Fruit fly (Drosophila melanogaster) whole organism, embryonic: Measurements from ENCODE around the gene His3.3A.

ENCODE experiments used
- Atf-2 ChIP-seq: fragments of 200-800 bp; sonication (Bioruptor generic); optimal IDR thresholded peaks from 2 replicates; lab custom pipeline; 2016; ENCODE audit warnings: missing biosample characterization, missing genetic modification characterization
- CG10654 ChIP-seq: fragments of 200-800 bp; sonication (Bioruptor generic); optimal IDR thresholded peaks from 2 replicates; lab custom pipeline; 2016; ENCODE audit warnings: missing biosample characterization, missing genetic modification characterization
- CG12236 ChIP-seq: fragments of 200-800 bp; sonication (Bioruptor generic); optimal IDR thresholded peaks from 2 replicates; lab custom pipeline; 2016; ENCODE audit warnings: missing biosample characterization, missing genetic modification characterization
- CG12659 ChIP-seq: fragments of 200-800 bp; sonication (Bioruptor generic); optimal IDR thresholded peaks from 3 replicates; lab custom pipeline; 2017; ENCODE audit warnings: mild to moderate bottlenecking, missing biosample characterization, missing genetic modification reagents, missing genetic modification characterization
- CG13894 ChIP-seq: fragments of 200-800 bp; sonication (Bioruptor generic); optimal IDR thresholded peaks from 3 replicates; lab custom pipeline; 2018; ENCODE audit warnings: missing biosample characterization, mild to moderate bottlenecking, missing genetic modification characterization, moderate library complexity
- CG14710 ChIP-seq: fragments of 200-800 bp; sonication (Bioruptor generic); optimal IDR thresholded peaks from 3 replicates; lab custom pipeline; 2019; ENCODE audit warnings: missing biosample characterization, mild to moderate bottlenecking, missing genetic modification characterization, moderate library complexity
- CG2120 ChIP-seq: fragments of 200-800 bp; sonication (Bioruptor generic); optimal IDR thresholded peaks from 3 replicates; lab custom pipeline; 2016; ENCODE audit warnings: missing biosample characterization, missing genetic modification characterization
- CG2202 ChIP-seq: fragments of 200-800 bp; sonication (Bioruptor generic); optimal IDR thresholded peaks from 2 replicates; lab custom pipeline; 2018; ENCODE audit warnings: missing biosample characterization, mild to moderate bottlenecking, missing genetic modification characterization
- CG32532 ChIP-seq: fragments of 200-800 bp; sonication (Bioruptor generic); IDR thresholded peaks from 2 replicates; pipeline ENCODE4 v1.3.6; 2022; ENCODE audit warnings: missing biosample characterization, missing genetic modification characterization
- CG33213 ChIP-seq: fragments of 200-800 bp; sonication (Bioruptor generic); optimal IDR thresholded peaks from 3 replicates; lab custom pipeline; 2016; ENCODE audit warnings: missing biosample characterization, missing genetic modification characterization
- CG4424 ChIP-seq: fragments of 200-800 bp; sonication (Bioruptor generic); optimal IDR thresholded peaks from 3 replicates; lab custom pipeline; 2016; ENCODE audit warnings: missing biosample characterization, missing genetic modification characterization
- CG4617 ChIP-seq: fragments of 200-800 bp; sonication (Bioruptor generic); optimal IDR thresholded peaks from 3 replicates; lab custom pipeline; 2016; ENCODE audit warnings: missing biosample characterization, missing genetic modification characterization, borderline replicate concordance
- CG6175 ChIP-seq: fragments of 200-800 bp; sonication (Bioruptor generic); IDR thresholded peaks from 3 replicates; pipeline ENCODE4 v1.3.6; 2022; ENCODE audit warnings: missing biosample characterization, missing genetic modification characterization
- CG7786 ChIP-seq: fragments of 200-800 bp; sonication (Bioruptor generic); optimal IDR thresholded peaks from 2 replicates; lab custom pipeline; 2016; ENCODE audit warnings: missing biosample characterization, missing genetic modification characterization
- CG7928 ChIP-seq: fragments of 200-800 bp; sonication (Bioruptor generic); optimal IDR thresholded peaks from 2 replicates; lab custom pipeline; 2017; ENCODE audit warnings: missing biosample characterization, mild to moderate bottlenecking, missing genetic modification characterization
- CG9215 ChIP-seq: fragments of 200-800 bp; sonication (Bioruptor generic); IDR thresholded peaks from 2 replicates; pipeline ENCODE4 v1.3.6; 2022; ENCODE audit warnings: missing biosample characterization, missing genetic modification characterization
- CG9437 ChIP-seq: fragments of 200-800 bp; sonication (Bioruptor generic); optimal IDR thresholded peaks from 2 replicates; lab custom pipeline; 2018; ENCODE audit warnings: missing biosample characterization, mild to moderate bottlenecking, missing genetic modification characterization
- CkIIα-i1 ChIP-seq: fragments of 200-800 bp; sonication (Bioruptor generic); IDR thresholded peaks from 2 replicates; pipeline ENCODE4 v1.3.6; 2022; ENCODE audit warnings: missing biosample characterization, missing genetic modification characterization
- CrebB ChIP-seq: fragments of 200-800 bp; sonication (Bioruptor generic); optimal IDR thresholded peaks from 3 replicates; lab custom pipeline; 2018; ENCODE audit warnings: missing biosample characterization, mild to moderate bottlenecking, missing genetic modification characterization
- Dll ChIP-seq: fragments of 200-800 bp; sonication (Bioruptor generic); IDR thresholded peaks from 4 replicates; pipeline ENCODE4 v1.3.6; 2022; ENCODE audit warnings: missing biosample characterization, missing genetic modification characterization; ENCODE audit not compliant: partially characterized antibody
- Doc3 ChIP-seq: fragments of 200-800 bp; sonication (Bioruptor generic); IDR thresholded peaks from 3 replicates; pipeline ENCODE4 v1.3.6; 2022; ENCODE audit warnings: missing biosample characterization, missing genetic modification characterization; ENCODE audit not compliant: partially characterized antibody
- Ets65A ChIP-seq: fragments of 200-800 bp; sonication (Bioruptor generic); peaks from one replicate; lab custom pipeline; 2016; ENCODE audit warnings: missing biosample characterization, missing genetic modification characterization
- H2.0 ChIP-seq: fragments of 200-800 bp; sonication (Bioruptor generic); IDR thresholded peaks from 2 replicates; pipeline ENCODE4 v1.3.6; 2022; ENCODE audit warnings: missing biosample characterization, missing genetic modification characterization
- HLH3B ChIP-seq: fragments of 200-800 bp; sonication (Bioruptor generic); IDR thresholded peaks from 2 replicates; pipeline ENCODE4 v1.3.6; 2022; ENCODE audit warnings: missing biosample characterization, missing genetic modification characterization
- HLHmδ ChIP-seq: fragments of 200-800 bp; sonication (Bioruptor generic); optimal IDR thresholded peaks from 2 replicates; lab custom pipeline; 2018; ENCODE audit warnings: missing biosample characterization, mild to moderate bottlenecking, missing genetic modification characterization, moderate library complexity
- HmgD ChIP-seq: fragments of 200-800 bp; sonication (Bioruptor generic); optimal IDR thresholded peaks from 3 replicates; lab custom pipeline; 2016; ENCODE audit warnings: missing biosample characterization, missing genetic modification characterization
- Hr39 ChIP-seq: fragments of >200 bp; optimal IDR thresholded peaks from 2 replicates; lab custom pipeline; 2017
- Max ChIP-seq: fragments of 200-800 bp; sonication (Bioruptor generic); optimal IDR thresholded peaks from 2 replicates; lab custom pipeline; 2016; ENCODE audit warnings: missing biosample characterization, mild to moderate bottlenecking, missing genetic modification characterization
- Mrtf ChIP-seq: fragments of 200-800 bp; sonication (Bioruptor generic); IDR thresholded peaks from 3 replicates; pipeline ENCODE4 v1.3.6; 2022; ENCODE audit warnings: missing biosample characterization, missing genetic modification characterization
- Myb ChIP-seq: fragments of 200-800 bp; sonication (Bioruptor generic); optimal IDR thresholded peaks from 2 replicates; lab custom pipeline; 2016; ENCODE audit warnings: missing biosample characterization, missing genetic modification characterization
- NC2α ChIP-seq: fragments of 200-800 bp; sonication (Bioruptor generic); optimal IDR thresholded peaks from 2 replicates; lab custom pipeline; 2016; ENCODE audit warnings: missing biosample characterization, missing genetic modification characterization
- Stat92E ChIP-seq, 3 experiments: fragments of >200 bp in 2 of 3; fragments of 200-800 bp in 1 of 3; sonication (Bioruptor generic) in 1 of 3; optimal IDR thresholded peaks; 2 replicates each; lab custom pipeline; 2017 to 2019; ENCODE audit warnings: missing biosample characterization in 3 of 3, missing genetic modification characterization in 3 of 3, mild to moderate bottlenecking in 1 of 3, moderate library complexity in 1 of 3
- Trl ChIP-seq, 3 experiments: fragments of >200 bp in 2 of 3; fragments of 200-800 bp in 1 of 3; sonication (Bioruptor generic) in 1 of 3; optimal IDR thresholded peaks; 2 replicates in 1 of 3; 3 replicates in 2 of 3; lab custom pipeline; 2016 to 2017; ENCODE audit warnings: missing biosample characterization in 1 of 3, missing genetic modification characterization in 1 of 3
- Vsx1 ChIP-seq: fragments of 200-800 bp; sonication (Bioruptor generic); optimal IDR thresholded peaks from 2 replicates; lab custom pipeline; 2017; ENCODE audit warnings: missing biosample characterization, mild to moderate bottlenecking, missing genetic modification characterization, missing genetic modification reagents
- ash1 ChIP-seq: fragments of 200-800 bp; sonication (Bioruptor generic); optimal IDR thresholded peaks from 2 replicates; lab custom pipeline; 2018; ENCODE audit warnings: missing biosample characterization, mild to moderate bottlenecking, missing genetic modification characterization
- dan ChIP-seq: fragments of 200-800 bp; sonication (Bioruptor generic); IDR thresholded peaks from 2 replicates; pipeline ENCODE4 v1.3.6; 2022; ENCODE audit warnings: missing biosample characterization, missing genetic modification characterization
- dimm ChIP-seq: fragments of 200-800 bp; sonication (Bioruptor generic); IDR thresholded peaks from 2 replicates; pipeline ENCODE4 v1.3.6; 2022; ENCODE audit warnings: missing biosample characterization, missing genetic modification characterization
- ind ChIP-seq: fragments of 200-800 bp; sonication (Bioruptor generic); optimal IDR thresholded peaks from 3 replicates; lab custom pipeline; 2016; ENCODE audit warnings: missing biosample characterization, missing genetic modification characterization
- jing ChIP-seq: fragments of 200-800 bp; sonication (Bioruptor generic); optimal IDR thresholded peaks from 2 replicates; lab custom pipeline; 2018; ENCODE audit warnings: missing biosample characterization, mild to moderate bottlenecking, missing genetic modification characterization
- pfk ChIP-seq: fragments of 200-800 bp; sonication (Bioruptor generic); optimal IDR thresholded peaks from 2 replicates; lab custom pipeline; 2018; ENCODE audit warnings: missing biosample characterization, mild to moderate bottlenecking, missing genetic modification characterization, moderate library complexity
- ranshi ChIP-seq: fragments of 200-800 bp; sonication (Bioruptor generic); IDR thresholded peaks from 2 replicates; pipeline ENCODE4 v1.3.6; 2022; ENCODE audit warnings: missing biosample characterization, missing genetic modification characterization
- sens ChIP-seq: fragments of 200-800 bp; sonication (Bioruptor generic); peaks from one replicate; lab custom pipeline; 2016; ENCODE audit warnings: missing biosample characterization, missing genetic modification characterization
- seq ChIP-seq: fragments of 200-800 bp; sonication (Bioruptor generic); IDR thresholded peaks from 2 replicates; pipeline ENCODE4 v1.3.6; 2022; ENCODE audit warnings: missing biosample characterization, missing genetic modification characterization
- shn ChIP-seq: fragments of 200-800 bp; sonication (Bioruptor generic); optimal IDR thresholded peaks from 3 replicates; lab custom pipeline; 2016; ENCODE audit warnings: missing biosample characterization, missing genetic modification characterization
- sisA ChIP-seq: fragments of 200-800 bp; sonication (Bioruptor generic); IDR thresholded peaks from 2 replicates; pipeline ENCODE4 v1.3.6; 2022; ENCODE audit warnings: missing biosample characterization, missing genetic modification characterization
- tll ChIP-seq, 2 experiments: fragments of 200-800 bp in 1 of 2; fragments of >200 bp in 1 of 2; sonication (Bioruptor generic) in 1 of 2; optimal IDR thresholded peaks; 2 replicates each; lab custom pipeline; 2017 to 2019; ENCODE audit warnings: missing biosample characterization in 2 of 2, missing genetic modification characterization in 2 of 2, mild to moderate bottlenecking in 1 of 2, moderate library complexity in 1 of 2
- unc-4 ChIP-seq: fragments of 200-800 bp; sonication (Bioruptor generic); IDR thresholded peaks from 2 replicates; pipeline ENCODE4 v1.3.6; 2022; ENCODE audit warnings: missing biosample characterization, missing genetic modification characterization; ENCODE audit not compliant: partially characterized antibody
- wek ChIP-seq: fragments of 200-800 bp; sonication (Bioruptor generic); optimal IDR thresholded peaks from 3 replicates; lab custom pipeline; 2018; ENCODE audit warnings: missing biosample characterization, mild to moderate bottlenecking, missing genetic modification characterization, moderate library complexity
- wor ChIP-seq: fragments of 200-800 bp; sonication (Bioruptor generic); IDR thresholded peaks from 2 replicates; pipeline ENCODE4 v1.3.6; 2022; ENCODE audit warnings: missing biosample characterization, missing genetic modification characterization
- zen ChIP-seq: fragments of 200-800 bp; sonication (Bioruptor generic); optimal IDR thresholded peaks from 3 replicates; lab custom pipeline; 2018; ENCODE audit warnings: missing biosample characterization, mild to moderate bottlenecking, missing genetic modification characterization, moderate library complexity

His3.3A gene

dm6 chr2L:5052367-5052914, 2.4 kb upstream of the His3.3A start, which contains the start of gene senju (continued):
- TF ChIP-seq CG4424 (peak; percentile 90), Hr39 (lab: Kevin White, UChicago) (peak; percentile 62), tll (GFP tag; optimal IDR thresholded peaks at IDR 0.05; lab: Kevin White, UChicago) (peak in 1 of 2 experiments; percentile 19), unc-4 (GFP tag; lab: Robert Waterston, UW) (peak; percentile 32; the same call in 1 of the 2 replicates), CG7786 (GFP tag; lab: Kevin White, UChicago) (peak; percentile 88), CG2202 (tag; lab: Kevin White, UChicago) (peak; percentile 77), CG2120 (peak; percentile 96), Atf-2 (GFP tag; lab: Kevin White, UChicago) (peak; percentile 62), sisA (GFP tag; lab: Robert Waterston, UW) (peak; percentile 75), CG10654 (GFP tag; lab: Kevin White, UChicago) (peak; percentile 76), sens (peak; percentile 98), CG13894 (tag; lab: Kevin White, UChicago) (peak; percentile 82), Stat92E (GFP tag; optimal IDR thresholded peaks at IDR 0.05; lab: Kevin White, UChicago) (peak in 1 of 3 experiments; percentile 8), Doc3 (GFP tag; lab: Robert Waterston, UW) (no peak), NC2α (peak; percentile 66), dimm (no peak), Ets65A (peak; percentile 96), wek (GFP tag; lab: Kevin White, UChicago) (peak; percentile 57), CG9437 (GFP tag; lab: Kevin White, UChicago) (peak; percentile 70), CG12659 (GFP tag; lab: Kevin White, UChicago) (peak; percentile 90), Mrtf (peak; percentile 80), Dll (GFP tag; lab: Robert Waterston, UW) (peak; percentile 57; the same call in 2 of the 4 replicates), ash1 (GFP tag; lab: Kevin White, UChicago) (peak; percentile 74), CG7928 (GFP tag; lab: Kevin White, UChicago) (peak; percentile 32), HmgD (GFP tag; lab: Kevin White, UChicago) (peak; percentile 87), shn (GFP tag; lab: Kevin White, UChicago) (peak; percentile 86), CkIIα-i1 (no peak), CG9215 (peak; percentile 62), seq (peak; percentile 81), CG4617 (GFP tag; lab: Kevin White, UChicago) (peak; percentile 95), Myb (GFP tag; lab: Kevin White, UChicago) (peak; percentile 79), CG32532 (peak; percentile 89), CG14710 (tag; lab: Kevin White, UChicago) (peak; percentile 69), jing (GFP tag; lab: Kevin White, UChicago) (peak; percentile 76), HLHmδ (GFP tag; lab: Kevin White, UChicago) (peak; percentile 76), Vsx1 (GFP tag; lab: Kevin White, UChicago) (peak; percentile 19), Trl (optimal IDR thresholded peaks at IDR 0.05; lab: Kevin White, UChicago) (no peak), Trl (GFP tag; optimal IDR thresholded peaks at IDR 0.05; lab: Kevin White, UChicago) (peak; percentile 86), zen (tag; lab: Kevin White, UChicago) (peak; percentile 53), CG33213 (GFP tag; lab: Kevin White, UChicago) (peak; percentile 81), Max (GFP tag; lab: Kevin White, UChicago) (peak; percentile 90), H2.0 (GFP tag; lab: Robert Waterston, UW) (peak; percentile 70), ind (GFP tag; lab: Kevin White, UChicago) (peak; percentile 78), wor (GFP tag; lab: Robert Waterston, UW) (no peak), pfk (GFP tag; lab: Kevin White, UChicago) (peak; percentile 75), HLH3B (GFP tag; lab: Robert Waterston, UW) (peak; percentile 78), CG12236 (GFP tag; lab: Kevin White, UChicago) (peak; percentile 62), dan (no peak), ranshi (peak; percentile 85), CG6175 (GFP tag; lab: Robert Waterston, UW) (peak; percentile 52; the same call in 2 of the 3 replicates), CrebB (tag; lab: Kevin White, UChicago) (peak; percentile 69)
